Worm (Caenorhabditis elegans) whole organism, mixed stage, embryonic: ENCODE results near the gene ZK686.1.
A peak's percentile ranks its signal among the peaks of the same experiment; 100 is the strongest.

ENCODE experiments used
- M03D4.4 ChIP-seq: sonication (generic microtip); optimal IDR thresholded peaks from 2 replicates; lab custom pipeline; 2017; ENCODE audit warnings: mild to moderate bottlenecking, missing genetic modification characterization, missing compliant biosample characterization
- blmp-1 ChIP-seq: fragments of 150-350 bp; optimal IDR thresholded peaks from 2 replicates; lab custom pipeline; 2014; ENCODE audit warnings: missing biosample characterization, missing genetic modification characterization
- ceh-43 ChIP-seq: fragments of 200-800 bp; sonication (Bioruptor generic); optimal IDR thresholded peaks from 2 replicates; lab custom pipeline; 2018; ENCODE audit warnings: mild to moderate bottlenecking, missing genetic modification characterization, moderate library complexity, missing compliant biosample characterization
- ceh-83 ChIP-seq: fragments of 200-800 bp; sonication (Bioruptor generic); optimal IDR thresholded peaks from 2 replicates; lab custom pipeline; 2018; ENCODE audit warnings: mild to moderate bottlenecking, missing genetic modification characterization, missing compliant biosample characterization
- ces-1 ChIP-seq: fragments of 150-350 bp; optimal IDR thresholded peaks from 2 replicates; lab custom pipeline; 2014; ENCODE audit warnings: missing biosample characterization, missing genetic modification reagents, missing genetic modification characterization
- cnd-1 ChIP-seq: fragments of 200-800 bp; sonication (Bioruptor generic); optimal IDR thresholded peaks from 2 replicates; lab custom pipeline; 2018; ENCODE audit warnings: mild to moderate bottlenecking, missing genetic modification characterization, missing compliant biosample characterization
- elt-1 ChIP-seq: sonication (generic microtip); optimal IDR thresholded peaks from 2 replicates; lab custom pipeline; 2017; ENCODE audit warnings: missing genetic modification characterization, mild to moderate bottlenecking, missing compliant biosample characterization, antibody characterized with exemption, moderate library complexity, borderline replicate concordance; ENCODE audit not compliant: insufficient read depth
- elt-3 ChIP-seq: fragments of 150-350 bp; optimal IDR thresholded peaks from 2 replicates; lab custom pipeline; 2014; ENCODE audit warnings: missing biosample characterization, missing genetic modification characterization
- ham-2 ChIP-seq: fragments of 200-800 bp; sonication (Bioruptor generic); optimal IDR thresholded peaks from 2 replicates; lab custom pipeline; 2018; ENCODE audit warnings: mild to moderate bottlenecking, missing genetic modification characterization, missing compliant biosample characterization
- hlh-1 ChIP-seq: fragments of 150-350 bp; optimal IDR thresholded peaks from 2 replicates; lab custom pipeline; 2014; ENCODE audit warnings: missing biosample characterization, missing genetic modification reagents, missing genetic modification characterization
- lin-13 ChIP-seq: fragments of 150-350 bp; optimal IDR thresholded peaks from 2 replicates; lab custom pipeline; 2014; ENCODE audit warnings: missing biosample characterization, missing genetic modification characterization
- lsy-2 ChIP-seq: fragments of 150-350 bp; optimal IDR thresholded peaks from 2 replicates; lab custom pipeline; 2014; ENCODE audit warnings: missing biosample characterization, missing genetic modification characterization
- mab-5 ChIP-seq: fragments of 150-350 bp; optimal IDR thresholded peaks from 2 replicates; lab custom pipeline; 2014; ENCODE audit warnings: missing biosample characterization, missing genetic modification characterization
- mep-1 ChIP-seq: fragments of 150-350 bp; optimal IDR thresholded peaks from 2 replicates; lab custom pipeline; 2017; ENCODE audit warnings: missing biosample characterization, missing genetic modification reagents, missing genetic modification characterization, inconsistent platforms
- mls-2 ChIP-seq: sonication (generic microtip); optimal IDR thresholded peaks from 2 replicates; lab custom pipeline; 2016; ENCODE audit warnings: mild to moderate bottlenecking, missing genetic modification characterization, moderate library complexity, missing compliant biosample characterization
- nhr-12 ChIP-seq: fragments of 150-350 bp; optimal IDR thresholded peaks from 2 replicates; lab custom pipeline; 2014; ENCODE audit warnings: missing biosample characterization, missing genetic modification characterization
- nhr-2 ChIP-seq: fragments of 150-350 bp; optimal IDR thresholded peaks from 2 replicates; lab custom pipeline; 2014; ENCODE audit warnings: missing biosample characterization, missing genetic modification characterization
- nhr-237 ChIP-seq: fragments of 150-350 bp; optimal IDR thresholded peaks from 2 replicates; lab custom pipeline; 2014; ENCODE audit warnings: missing biosample characterization, missing genetic modification characterization
- nhr-28 ChIP-seq: fragments of 150-350 bp; optimal IDR thresholded peaks from 2 replicates; lab custom pipeline; 2014; ENCODE audit warnings: missing biosample characterization, missing genetic modification characterization
- nhr-76 ChIP-seq: sonication (generic microtip); optimal IDR thresholded peaks from 2 replicates; lab custom pipeline; 2017; ENCODE audit warnings: missing biosample characterization, missing genetic modification characterization
- pha-4 ChIP-seq: fragments of 150-350 bp; optimal IDR thresholded peaks from 2 replicates; lab custom pipeline; 2018; ENCODE audit warnings: missing biosample characterization, missing genetic modification reagents, missing genetic modification characterization
- sem-2 ChIP-seq: fragments of 200-800 bp; sonication (Bioruptor generic); optimal IDR thresholded peaks from 2 replicates; lab custom pipeline; 2018; ENCODE audit warnings: mild to moderate bottlenecking, missing genetic modification characterization, missing compliant biosample characterization
- snpc-4 ChIP-seq: fragments of 150-350 bp; optimal IDR thresholded peaks from 2 replicates; lab custom pipeline; 2014; ENCODE audit warnings: missing biosample characterization, missing genetic modification characterization
- sptf-1 ChIP-seq: sonication (generic microtip); optimal IDR thresholded peaks from 2 replicates; lab custom pipeline; 2017; ENCODE audit warnings: mild to moderate bottlenecking, missing genetic modification characterization, moderate library complexity, missing compliant biosample characterization
- tbx-8 ChIP-seq: fragments of 200-800 bp; sonication (Bioruptor generic); optimal IDR thresholded peaks from 2 replicates; lab custom pipeline; 2018; ENCODE audit warnings: mild to moderate bottlenecking, missing genetic modification characterization, moderate library complexity, missing compliant biosample characterization
- unc-120 ChIP-seq: sonication (generic microtip); optimal IDR thresholded peaks from 2 replicates; lab custom pipeline; 2017; ENCODE audit warnings: missing genetic modification characterization, missing compliant biosample characterization; ENCODE audit not compliant: poor library complexity, severe bottlenecking
- unc-39 ChIP-seq: fragments of 150-350 bp; optimal IDR thresholded peaks from 2 replicates; lab custom pipeline; 2014; ENCODE audit warnings: missing biosample characterization, missing genetic modification characterization
- unc-62 ChIP-seq: fragments of 150-350 bp; optimal IDR thresholded peaks from 2 replicates; lab custom pipeline; 2014; ENCODE audit warnings: missing biosample characterization, missing genetic modification reagents, missing genetic modification characterization
- zip-8 ChIP-seq: fragments of 150-350 bp; optimal IDR thresholded peaks from 2 replicates; lab custom pipeline; 2014; ENCODE audit warnings: missing biosample characterization, missing genetic modification characterization
- ztf-11 ChIP-seq: fragments of 150-350 bp; optimal IDR thresholded peaks from 2 replicates; lab custom pipeline; 2014; ENCODE audit warnings: missing biosample characterization, missing genetic modification characterization

The ZK686.1 gene

DNA sequence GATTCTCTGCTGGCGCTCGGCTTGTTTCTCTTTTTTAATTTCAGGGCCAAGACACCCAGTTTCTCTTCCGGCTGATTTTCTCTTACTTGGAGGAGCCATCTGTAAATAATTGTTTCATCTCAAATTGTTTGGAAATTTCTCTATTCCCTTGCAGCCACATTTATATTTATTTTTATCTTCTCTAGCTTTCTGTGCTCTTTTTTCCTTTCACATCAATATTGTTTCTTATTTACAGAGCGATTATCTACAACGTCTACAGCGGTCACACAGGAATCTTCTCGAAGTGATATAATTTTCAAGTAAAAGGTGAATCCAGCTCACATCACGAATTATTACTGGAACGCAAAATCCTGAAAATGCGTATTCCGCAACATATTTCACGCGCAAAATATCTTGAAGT, at the start of gene ZK686.1, which contains the start of gene ZK686.6:
TSS of gene ZK686.1 (plus strand) at position 234 of the 400 bp plus-strand sequence.
TSS of gene ZK686.6 (minus strand) at position 101 of the 400 bp plus-strand sequence.
- TF ChIP-seq sptf-1 (no peak), elt-1 (tag; lab: Kevin White, UChicago) (no peak), ceh-83 (GFP tag; lab: Kevin White, UChicago) (no peak), nhr-76 (tag; lab: Kevin White, UChicago) (no peak), elt-3 (tag; lab: Kevin White, UChicago) (no peak), mls-2 (no peak), nhr-28 (no peak), pha-4 (tag; lab: Kevin White, UChicago) (no peak), cnd-1 (tag; lab: Kevin White, UChicago) (no peak), zip-8 (tag; lab: Kevin White, UChicago) (no peak), unc-120 (tag; lab: Kevin White, UChicago) (no peak), lin-13 (no peak), lsy-2 (tag; lab: Kevin White, UChicago) (no peak), ces-1 (GFP tag; lab: Kevin White, UChicago) (no peak), blmp-1 (tag; lab: Kevin White, UChicago) (no peak)

DNA sequence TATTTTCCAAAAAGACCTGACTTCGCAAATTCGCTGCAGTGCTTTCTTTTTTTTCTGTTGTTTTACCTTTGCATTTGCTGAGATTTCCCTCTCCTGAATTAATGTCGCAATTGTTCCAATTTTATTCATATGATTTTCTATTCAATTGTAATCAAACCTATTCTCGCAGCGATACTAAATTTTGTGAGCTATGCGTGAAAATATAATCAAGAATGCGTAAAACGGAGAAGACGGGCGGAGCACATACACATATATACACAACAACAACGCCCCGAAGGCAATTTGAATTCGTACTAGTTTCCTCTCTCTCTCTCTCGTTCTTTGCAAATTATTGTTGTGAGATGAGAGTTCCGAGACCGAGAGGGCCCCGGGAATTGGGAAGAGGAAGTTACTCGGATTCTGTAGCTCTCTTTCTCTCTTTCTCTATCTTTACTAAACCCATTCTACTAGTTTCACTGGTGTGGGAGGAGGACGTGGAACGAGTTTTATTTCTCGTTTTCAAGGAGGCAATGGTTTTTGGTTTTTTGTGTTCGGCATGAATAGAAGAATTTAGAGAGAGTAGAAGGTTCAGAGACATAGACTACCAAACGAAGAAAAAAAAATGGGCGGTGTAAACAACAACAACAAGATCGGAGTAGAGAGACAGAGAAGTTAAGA, 49.4 kb upstream of the ZK686.1 start:
- TF ChIP-seq mab-5 (tag; lab: Kevin White, UChicago) (no peak), ceh-43 (GFP tag; lab: Kevin White, UChicago) (no peak), lsy-2 (tag; lab: Kevin White, UChicago) (peak; percentile 22), sptf-1 (no peak), ces-1 (GFP tag; lab: Kevin White, UChicago) (peak; percentile 97)

DNA sequence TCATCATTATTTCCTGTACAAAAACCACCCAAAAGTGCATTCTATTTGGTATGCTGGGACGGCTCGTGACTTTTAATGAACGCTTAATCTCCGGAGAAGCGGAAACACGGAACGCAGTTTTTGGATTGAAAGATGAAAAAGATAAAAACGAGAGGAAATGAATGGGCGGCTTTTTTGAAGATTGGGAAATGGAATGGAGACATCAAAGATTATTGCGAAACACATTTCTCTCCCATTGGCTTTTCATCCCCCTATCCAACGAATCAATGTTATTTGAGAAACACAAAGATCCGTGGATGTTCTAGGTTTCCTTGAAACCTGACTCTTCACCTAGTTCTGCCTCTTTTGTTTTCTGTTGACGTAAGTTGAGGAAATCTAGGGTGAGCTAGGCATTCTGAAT, 48.5 kb upstream of the ZK686.1 start:
- TF ChIP-seq nhr-12 (tag; lab: Kevin White, UChicago) = no peak
- TF ChIP-seq nhr-2 (tag; lab: Kevin White, UChicago) = no peak
- no peak for TF ChIP-seq unc-39
- TF ChIP-seq mep-1 = no peak
- TF ChIP-seq ham-2 = no peak
- TF ChIP-seq nhr-237 = no peak
- no peak for TF ChIP-seq ceh-43 (GFP tag; lab: Kevin White, UChicago)
- TF ChIP-seq tbx-8 = no peak
- no peak for TF ChIP-seq ztf-11 (tag; lab: Kevin White, UChicago)
- no peak for TF ChIP-seq unc-120 (tag; lab: Kevin White, UChicago)
- no peak for TF ChIP-seq unc-62 (GFP tag; lab: Kevin White, UChicago)
- no peak for TF ChIP-seq zip-8 (tag; lab: Kevin White, UChicago)
- no peak for TF ChIP-seq nhr-76 (tag; lab: Kevin White, UChicago)
- no peak for TF ChIP-seq sem-2 (GFP tag; lab: Kevin White, UChicago)
- no peak for TF ChIP-seq sptf-1
- no peak for TF ChIP-seq lsy-2 (tag; lab: Kevin White, UChicago)
- TF ChIP-seq hlh-1 (tag; lab: Kevin White, UChicago) = no peak

DNA sequence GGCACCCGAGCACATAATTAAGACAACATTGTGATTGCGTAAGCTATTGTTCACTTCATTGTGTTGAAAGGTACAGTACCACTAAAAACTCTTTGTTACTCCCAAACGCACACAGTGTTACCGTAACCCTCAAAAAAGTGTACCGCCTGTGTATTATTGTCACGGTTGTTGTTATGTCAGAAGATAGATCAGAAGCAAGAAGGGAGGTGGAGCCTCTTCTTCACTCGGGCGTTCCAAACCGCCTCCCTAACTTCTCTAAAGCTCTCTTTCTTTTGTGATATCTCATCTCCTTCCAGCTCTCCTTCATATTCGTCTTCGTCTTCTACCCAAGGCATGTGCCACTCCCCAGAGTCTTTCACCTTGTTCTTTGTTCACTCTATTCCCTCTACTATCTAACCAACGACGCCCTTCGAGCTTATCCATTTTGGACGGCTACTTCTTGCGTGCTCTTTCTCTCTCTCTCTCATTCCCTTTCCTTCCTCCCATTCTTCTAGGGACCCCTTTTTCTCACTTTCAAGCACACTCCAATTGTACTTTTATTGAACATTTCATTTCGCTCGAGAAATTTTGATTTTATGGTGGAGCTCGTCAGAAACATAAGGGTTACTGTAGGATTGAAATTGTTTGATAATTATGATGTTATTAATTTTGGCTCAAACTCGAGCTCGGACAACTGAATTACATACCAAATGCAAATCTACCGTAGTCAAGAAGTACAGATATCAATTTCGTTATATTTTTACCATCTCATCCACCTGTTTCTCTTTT, 47.3 kb upstream of the ZK686.1 start:
- no peak for TF ChIP-seq ztf-11 (tag; lab: Kevin White, UChicago)
- TF ChIP-seq sem-2 (GFP tag; lab: Kevin White, UChicago) = no peak
- peak; percentile 70 for TF ChIP-seq ces-1 (GFP tag; lab: Kevin White, UChicago)
- no peak for TF ChIP-seq snpc-4 (tag; lab: Kevin White, UChicago)
- TF ChIP-seq mls-2 = no peak
- peak; percentile 56 for TF ChIP-seq nhr-2 (tag; lab: Kevin White, UChicago)
- TF ChIP-seq lsy-2 (tag; lab: Kevin White, UChicago) = peak; percentile 27
- peak; percentile 25 for TF ChIP-seq zip-8 (tag; lab: Kevin White, UChicago)
- no peak for TF ChIP-seq mab-5 (tag; lab: Kevin White, UChicago)

ce11 chrIII:7726500-7726899, 46.4 kb upstream of the ZK686.1 start:
- TF ChIP-seq M03D4.4 (tag; lab: Kevin White, UChicago) (no peak), unc-120 (tag; lab: Kevin White, UChicago) (no peak), nhr-76 (tag; lab: Kevin White, UChicago) (no peak), nhr-237 (no peak), pha-4 (tag; lab: Kevin White, UChicago) (no peak), elt-1 (tag; lab: Kevin White, UChicago) (no peak)
